Worm (Caenorhabditis elegans) whole organism, early embryonic: ENCODE measurements around the gene C26F1.3.

Source experiments
- B0310.2 ChIP-seq: sonication (generic microtip); optimal IDR thresholded peaks from 2 replicates; lab custom pipeline; 2016; ENCODE audit warnings: mild to moderate bottlenecking, missing genetic modification characterization, missing compliant biosample characterization
- F13C5.2 ChIP-seq: sonication (generic microtip); optimal IDR thresholded peaks from 2 replicates; lab custom pipeline; 2017; ENCODE audit warnings: mild to moderate bottlenecking, missing genetic modification characterization, inconsistent platforms, missing compliant biosample characterization
- aly-1 ChIP-seq: sonication (generic microtip); optimal IDR thresholded peaks from 2 replicates; lab custom pipeline; 2016; ENCODE audit warnings: missing genetic modification characterization, missing compliant biosample characterization
- ama-1 ChIP-seq: fragments of 150-350 bp; optimal IDR thresholded peaks from 2 replicates; lab custom pipeline; 2014
- ceh-13 ChIP-seq: fragments of 200-800 bp; sonication (Bioruptor generic); optimal IDR thresholded peaks from 2 replicates; lab custom pipeline; 2018; ENCODE audit warnings: mild to moderate bottlenecking, missing genetic modification characterization, missing compliant biosample characterization
- ceh-36 ChIP-seq: sonication (generic microtip); optimal IDR thresholded peaks from 2 replicates; lab custom pipeline; 2016; ENCODE audit warnings: missing genetic modification characterization, inconsistent platforms, missing compliant biosample characterization
- ets-7 ChIP-seq: sonication (generic microtip); optimal IDR thresholded peaks from 2 replicates; lab custom pipeline; 2016; ENCODE audit warnings: missing genotype, missing genetic modification characterization, missing compliant biosample characterization
- flt-1 ChIP-seq: fragments of 200-800 bp; sonication (Bioruptor generic); IDR thresholded peaks from 2 replicates; pipeline ENCODE4 v1.3.6; 2022; ENCODE audit warnings: missing genetic modification characterization, missing compliant biosample characterization
- hmbx-1 ChIP-seq: sonication (generic microtip); optimal IDR thresholded peaks from 2 replicates; lab custom pipeline; 2016; ENCODE audit warnings: mild to moderate bottlenecking, missing genetic modification characterization, missing compliant biosample characterization
- hmg-4 ChIP-seq: fragments of 200-800 bp; sonication (Bioruptor generic); optimal IDR thresholded peaks from 2 replicates; lab custom pipeline; 2018; ENCODE audit warnings: mild to moderate bottlenecking, missing genetic modification characterization, missing compliant biosample characterization
- hnd-1 ChIP-seq: sonication (generic microtip); optimal IDR thresholded peaks from 2 replicates; lab custom pipeline; 2016; ENCODE audit warnings: missing genetic modification characterization, missing compliant biosample characterization
- pes-1 ChIP-seq: fragments of 200-800 bp; sonication (Bioruptor generic); IDR thresholded peaks from 2 replicates; pipeline ENCODE4 v1.3.6; 2022; ENCODE audit warnings: missing genetic modification reagents, missing genetic modification characterization, missing compliant biosample characterization
- scrt-1 ChIP-seq: fragments of 200-800 bp; sonication (Bioruptor generic); IDR thresholded peaks from 2 replicates; pipeline ENCODE4 v1.3.6; 2022; ENCODE audit warnings: missing genetic modification characterization, missing compliant biosample characterization
- sea-1 ChIP-seq: fragments of 200-800 bp; sonication (Bioruptor generic); conservative IDR thresholded peaks from 2 replicates; pipeline ENCODE4 v1.3.6; 2022; ENCODE audit warnings: missing genetic modification characterization, missing compliant biosample characterization
- tbx-11 ChIP-seq: fragments of 200-800 bp; sonication (Bioruptor generic); IDR thresholded peaks from 2 replicates; pipeline ENCODE4 v1.3.6; 2022; ENCODE audit warnings: missing genetic modification characterization, missing compliant biosample characterization
- tbx-37 ChIP-seq: fragments of 200-800 bp; sonication (Bioruptor generic); conservative IDR thresholded peaks from 2 replicates; pipeline ENCODE4 v1.3.6; 2022; ENCODE audit warnings: missing genetic modification reagents, missing genetic modification characterization, missing compliant biosample characterization
- tra-4 ChIP-seq: sonication (generic microtip); optimal IDR thresholded peaks from 2 replicates; lab custom pipeline; 2017; ENCODE audit warnings: missing genetic modification characterization, missing compliant biosample characterization

C26F1.3 gene

DNA sequence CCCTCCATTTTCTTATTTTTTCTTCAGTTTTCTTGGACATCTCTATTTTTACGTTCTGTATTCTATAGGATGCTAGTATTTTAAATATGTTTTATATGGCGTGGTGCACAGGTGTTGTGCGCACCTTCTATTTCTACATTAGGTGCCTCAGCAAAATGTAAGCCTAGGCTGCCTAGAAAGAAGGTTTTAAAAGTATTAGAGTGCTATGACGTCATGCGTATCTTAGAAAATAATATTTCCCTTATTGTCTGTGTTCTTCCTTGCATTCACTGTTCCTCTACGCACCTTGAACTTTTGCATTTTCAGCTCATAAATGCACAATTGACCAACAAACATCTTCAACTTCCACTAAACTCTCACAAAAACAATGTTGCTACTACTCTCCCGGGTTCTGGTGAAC, 6.1 kb upstream of the C26F1.3 start, which contains the start of gene frpr-3:
TSS of gene frpr-3 (plus strand) at position 301 of the 400 bp plus-strand sequence.
- TF ChIP-seq pes-1 (GFP tag; lab: Robert Waterston, UW) (no peak), ceh-36 (no peak), ceh-13 (GFP tag; lab: Kevin White, UChicago) (no peak), flt-1 (GFP tag; lab: Robert Waterston, UW) (no peak), ets-7 (tag; lab: Kevin White, UChicago) (no peak), hmg-4 (no peak), tbx-11 (no peak), B0310.2 (tag; lab: Kevin White, UChicago) (no peak), scrt-1 (GFP tag; lab: Robert Waterston, UW) (no peak), tra-4 (tag; lab: Kevin White, UChicago) (no peak), F13C5.2 (tag; lab: Kevin White, UChicago) (no peak)

DNA sequence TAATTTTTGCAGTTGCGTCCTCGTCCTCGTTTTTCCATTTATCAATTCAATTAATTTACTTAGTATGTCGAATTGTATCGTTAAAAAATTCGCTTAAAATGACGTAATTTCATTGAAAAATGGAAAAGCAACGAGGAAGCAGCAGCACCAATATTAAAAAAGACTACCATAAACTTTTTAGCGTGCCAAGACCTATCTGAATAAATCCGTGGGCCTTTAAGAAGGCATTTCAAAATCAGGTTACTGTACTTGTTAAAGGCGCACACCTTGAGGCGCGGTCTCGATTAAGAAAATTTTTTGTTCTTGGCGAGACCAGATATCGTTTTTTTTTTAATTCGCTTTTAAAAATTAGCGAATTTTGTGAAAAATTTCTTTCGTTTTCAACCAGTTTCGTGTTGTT, 3.5 kb upstream of the C26F1.3 start:
- TF ChIP-seq hmbx-1 (tag; lab: Kevin White, UChicago), result no peak
- no peak for TF ChIP-seq aly-1
- no peak for TF ChIP-seq flt-1 (GFP tag; lab: Robert Waterston, UW)
- TF ChIP-seq sea-1 (GFP tag; lab: Robert Waterston, UW), result no peak
- TF ChIP-seq hmg-4, result no peak
- no peak for TF ChIP-seq tra-4 (tag; lab: Kevin White, UChicago)
- no peak for TF ChIP-seq tbx-11
- TF ChIP-seq ceh-13 (GFP tag; lab: Kevin White, UChicago), result no peak
- TF ChIP-seq pes-1 (GFP tag; lab: Robert Waterston, UW), result no peak
- TF ChIP-seq B0310.2 (tag; lab: Kevin White, UChicago), result no peak
- no peak for TF ChIP-seq ama-1 (lab: Kevin White, UChicago)
- no peak for TF ChIP-seq tbx-37
- TF ChIP-seq scrt-1 (GFP tag; lab: Robert Waterston, UW), result no peak
- TF ChIP-seq hnd-1 (tag; lab: Kevin White, UChicago), result no peak
- TF ChIP-seq F13C5.2 (tag; lab: Kevin White, UChicago), result no peak

DNA sequence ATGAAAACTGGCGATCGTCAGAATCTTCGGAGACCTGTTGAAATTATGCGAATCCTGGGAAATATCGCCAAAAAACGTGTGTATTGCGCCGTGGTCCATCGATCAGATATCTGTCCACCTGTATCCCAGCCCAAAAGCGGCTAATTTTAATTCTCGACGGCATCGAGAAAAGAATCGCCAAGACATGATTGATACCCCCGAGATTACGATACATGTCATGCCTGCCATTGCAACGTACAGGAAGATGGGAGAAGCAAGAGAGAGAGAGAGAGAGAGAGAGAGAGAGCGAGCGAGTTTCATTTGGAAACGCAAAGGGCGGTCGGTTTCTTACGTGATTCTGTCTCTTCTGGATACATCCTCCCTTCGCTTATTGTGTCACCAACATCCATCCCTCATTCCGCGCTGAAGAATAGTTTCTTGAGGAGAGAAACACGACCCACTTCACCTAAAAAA, 2.9 kb upstream of the C26F1.3 start, which contains the start of gene grl-10:
TSS of gene grl-10 (plus strand) at position 403 of the 453 bp plus-strand sequence.
- TF ChIP-seq hmbx-1 (tag; lab: Kevin White, UChicago), result no peak
- no peak for TF ChIP-seq flt-1 (GFP tag; lab: Robert Waterston, UW)
- TF ChIP-seq ama-1 (lab: Kevin White, UChicago), result no peak
- no peak for TF ChIP-seq hnd-1 (tag; lab: Kevin White, UChicago)
- no peak for TF ChIP-seq tbx-11
- TF ChIP-seq scrt-1 (GFP tag; lab: Robert Waterston, UW), result no peak
- no peak for TF ChIP-seq sea-1 (GFP tag; lab: Robert Waterston, UW)
- no peak for TF ChIP-seq ceh-36
- no peak for TF ChIP-seq tra-4 (tag; lab: Kevin White, UChicago)

- TF ChIP-seq B0310.2 (tag; lab: Kevin White, UChicago) (no peak), ets-7 (tag; lab: Kevin White, UChicago) (no peak), aly-1 (no peak), tra-4 (tag; lab: Kevin White, UChicago) (no peak), sea-1 (GFP tag; lab: Robert Waterston, UW) (no peak), hmbx-1 (tag; lab: Kevin White, UChicago) (no peak), ceh-13 (GFP tag; lab: Kevin White, UChicago) (no peak), tbx-11 (no peak), tbx-37 (no peak), flt-1 (GFP tag; lab: Robert Waterston, UW) (no peak), ceh-36 (no peak), pes-1 (GFP tag; lab: Robert Waterston, UW) (no peak), scrt-1 (GFP tag; lab: Robert Waterston, UW) (no peak), hmg-4 (no peak)
Measured at ce11 chrV:7775226-7775625, 1.9 kb upstream of the C26F1.3 start.

ce11 chrV:7776029-7776628, 971 bp upstream of the C26F1.3 start, which contains the start of the genes rpl-39 and rps-30:
TSS of gene rpl-39 (minus strand) at chrV:7776079.
TSS of gene rps-30 (plus strand) at chrV:7776578.
- peak; percentile 26; the same call in 1 of the 2 replicates for TF ChIP-seq flt-1 (GFP tag; lab: Robert Waterston, UW)
- TF ChIP-seq hmg-4, result peak; percentile 53
- TF ChIP-seq pes-1 (GFP tag; lab: Robert Waterston, UW), result peak; percentile 37; the same call in 1 of the 2 replicates
- TF ChIP-seq F13C5.2 (tag; lab: Kevin White, UChicago), result peak; percentile 50
- no peak for TF ChIP-seq scrt-1 (GFP tag; lab: Robert Waterston, UW)

DNA sequence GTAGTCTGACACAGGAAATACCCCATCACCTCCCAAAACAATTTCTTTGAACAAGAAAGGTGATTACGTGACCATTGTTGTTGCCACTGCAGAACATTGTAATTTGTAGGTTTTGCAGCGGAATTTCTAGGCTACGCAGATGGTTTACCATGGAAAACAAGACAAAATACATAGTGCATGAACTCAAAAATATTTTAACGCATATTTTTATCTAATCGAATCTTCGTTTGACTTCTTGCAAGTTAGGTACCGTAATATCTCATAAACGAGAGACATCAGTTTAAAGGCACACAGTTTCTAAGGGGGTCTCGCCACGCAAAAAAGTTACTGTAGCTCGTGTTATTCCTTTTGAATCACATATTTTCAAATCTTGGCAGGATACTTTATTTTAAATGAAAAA, 1.9 kb downstream of the C26F1.3 start:
- TF ChIP-seq hmbx-1 (tag; lab: Kevin White, UChicago) (no peak), pes-1 (GFP tag; lab: Robert Waterston, UW) (no peak), flt-1 (GFP tag; lab: Robert Waterston, UW) (no peak), B0310.2 (tag; lab: Kevin White, UChicago) (no peak), tbx-37 (no peak), sea-1 (GFP tag; lab: Robert Waterston, UW) (no peak), F13C5.2 (tag; lab: Kevin White, UChicago) (no peak), tra-4 (tag; lab: Kevin White, UChicago) (no peak), scrt-1 (GFP tag; lab: Robert Waterston, UW) (no peak), hnd-1 (tag; lab: Kevin White, UChicago) (no peak), ceh-13 (GFP tag; lab: Kevin White, UChicago) (no peak), ceh-36 (no peak), hmg-4 (no peak), aly-1 (no peak), tbx-11 (no peak), ama-1 (lab: Kevin White, UChicago) (no peak), ets-7 (tag; lab: Kevin White, UChicago) (no peak)

DNA sequence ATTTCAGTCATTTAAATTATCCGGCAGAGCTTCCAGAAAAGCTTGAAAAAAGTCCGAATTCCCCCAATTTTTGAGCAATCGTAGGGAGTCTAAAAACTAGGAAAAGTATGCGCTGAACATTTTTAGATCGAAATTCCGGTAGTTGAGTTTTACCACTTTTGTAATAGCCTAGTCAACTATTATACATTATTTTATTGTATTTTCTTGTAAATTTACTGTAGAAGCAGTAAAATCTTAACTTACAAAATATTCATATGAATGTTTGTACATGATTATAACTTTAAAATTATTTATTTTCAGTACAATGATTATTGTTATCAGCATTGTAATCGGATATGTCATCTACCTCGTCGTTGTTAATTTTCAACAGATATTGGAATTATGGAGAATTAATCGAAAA, 4.4 kb downstream of the C26F1.3 start, which contains the start of gene cyp-32A1:
TSS of gene cyp-32A1 (plus strand) at position 301 of the 400 bp plus-strand sequence.
- no peak for TF ChIP-seq ceh-36
- no peak for TF ChIP-seq tbx-37
- TF ChIP-seq B0310.2 (tag; lab: Kevin White, UChicago), result no peak
- TF ChIP-seq flt-1 (GFP tag; lab: Robert Waterston, UW), result no peak
- TF ChIP-seq aly-1, result no peak
- no peak for TF ChIP-seq scrt-1 (GFP tag; lab: Robert Waterston, UW)
- TF ChIP-seq tbx-11, result no peak
- TF ChIP-seq hmg-4, result no peak
- no peak for TF ChIP-seq ets-7 (tag; lab: Kevin White, UChicago)
- no peak for TF ChIP-seq F13C5.2 (tag; lab: Kevin White, UChicago)
